Worm (Caenorhabditis elegans): Measurements from ENCODE around the gene ceh-7.

DNA sequence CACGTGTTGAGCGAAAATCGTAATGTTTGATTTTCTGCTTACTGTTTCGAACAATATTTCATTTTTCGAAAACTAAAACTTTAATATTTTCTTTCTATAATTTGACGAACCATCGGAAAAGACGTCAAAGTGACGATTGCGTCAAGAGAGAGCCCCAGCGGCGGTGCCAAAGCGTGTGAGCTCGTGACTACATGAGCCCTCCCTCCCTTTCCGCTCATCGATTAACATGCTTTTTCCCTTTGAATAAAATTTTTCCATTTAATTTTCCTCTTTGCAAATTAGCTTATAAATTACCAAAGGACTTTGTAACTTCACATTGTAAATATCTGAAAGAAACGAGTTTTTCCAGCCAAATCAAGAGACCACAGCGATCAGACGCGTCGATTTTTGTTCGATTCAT, 39.3 kb upstream of the ceh-7 start:
- TF ChIP-seq ref-2 (tag; optimal IDR thresholded peaks at IDR 0.05) (no peak), ceh-22 (tag; optimal IDR thresholded peaks at IDR 0.05) (no peak), dmd-4 (tag; optimal IDR thresholded peaks at IDR 0.05; ENCODE audit: borderline replicate concordance) (no peak)

Measured in whole organism, late embryonic.